Fruit fly (Drosophila melanogaster): ENCODE data around the gene eas.

- peak; percentile 6 for TF ChIP-seq Met (GFP tag; optimal IDR thresholded peaks at IDR 0.05)
- TF ChIP-seq Hr38 (GFP tag; optimal IDR thresholded peaks at IDR 0.05), result no peak
- no peak for TF ChIP-seq CG32006 (GFP tag; optimal IDR thresholded peaks at IDR 0.05)
- TF ChIP-seq Ets96B (tag; optimal IDR thresholded peaks at IDR 0.05), result peak; percentile 24
- peak; percentile 50 for TF ChIP-seq net (GFP tag; optimal IDR thresholded peaks at IDR 0.05)
- peak; percentile 37 for TF ChIP-seq vri (GFP tag; optimal IDR thresholded peaks at IDR 0.05)
- no peak for TF ChIP-seq Lpt (GFP tag; optimal IDR thresholded peaks at IDR 0.05)
- peak; percentile 47 for TF ChIP-seq CG31627 (GFP tag; optimal IDR thresholded peaks at IDR 0.05)
- TF ChIP-seq CG16779 (tag; optimal IDR thresholded peaks at IDR 0.05), result no peak
- no peak for TF ChIP-seq CG4318 (GFP tag; optimal IDR thresholded peaks at IDR 0.05)
- TF ChIP-seq CG8319 (GFP tag; optimal IDR thresholded peaks at IDR 0.05), result no peak
- TF ChIP-seq Sox102F (GFP tag; optimal IDR thresholded peaks at IDR 0.05), result no peak
- no peak for TF ChIP-seq fd59A (GFP tag; optimal IDR thresholded peaks at IDR 0.05)
Measured at dm6 chrX:16270795-16271194, 7.3 kb upstream of the eas start, which contains the start of gene Mfe2.
